Fruit fly (Drosophila melanogaster) whole organism, embryonic: ENCODE data around the gene not.

Experiments used
- Antp ChIP-seq: fragments of 200-800 bp; sonication (Bioruptor generic); optimal IDR thresholded peaks from 3 replicates; lab custom pipeline; 2016; ENCODE audit warnings: missing biosample characterization, missing genetic modification characterization
- BEAF-32 ChIP-seq: fragments of 200-800 bp; sonication (Bioruptor generic); optimal IDR thresholded peaks from 3 replicates; lab custom pipeline; 2017; ENCODE audit warnings: missing biosample characterization, missing genetic modification characterization, mild to moderate bottlenecking, moderate library complexity, missing genetic modification reagents
- Blimp-1 ChIP-seq: fragments of 200-800 bp; sonication (Bioruptor generic); optimal IDR thresholded peaks from 3 replicates; lab custom pipeline; 2018; ENCODE audit warnings: missing biosample characterization, missing genetic modification characterization, mild to moderate bottlenecking, moderate library complexity, missing genetic modification reagents
- CG10979 ChIP-seq: fragments of 200-800 bp; sonication (Bioruptor generic); optimal IDR thresholded peaks from 2 replicates; lab custom pipeline; 2018; ENCODE audit warnings: missing biosample characterization, mild to moderate bottlenecking, missing genetic modification characterization, moderate library complexity
- CG12219 ChIP-seq: fragments of 200-800 bp; sonication (Bioruptor generic); optimal IDR thresholded peaks from 3 replicates; lab custom pipeline; 2018; ENCODE audit warnings: missing biosample characterization, mild to moderate bottlenecking, missing genetic modification characterization
- CG12391 ChIP-seq: fragments of 200-800 bp; sonication (Bioruptor generic); optimal IDR thresholded peaks from 3 replicates; lab custom pipeline; 2018; ENCODE audit warnings: missing biosample characterization, mild to moderate bottlenecking, missing genetic modification characterization, moderate library complexity
- CG17568 ChIP-seq: fragments of 200-800 bp; sonication (Bioruptor generic); optimal IDR thresholded peaks from 2 replicates; lab custom pipeline; 2018; ENCODE audit warnings: missing biosample characterization, mild to moderate bottlenecking, missing genetic modification characterization, moderate library complexity
- CG1832 ChIP-seq: fragments of 200-800 bp; sonication (Bioruptor generic); optimal IDR thresholded peaks from 2 replicates; lab custom pipeline; 2017; ENCODE audit warnings: missing biosample characterization, mild to moderate bottlenecking, missing genetic modification characterization, inconsistent platforms
- CG2875 ChIP-seq: fragments of 200-800 bp; sonication (Bioruptor generic); optimal IDR thresholded peaks from 2 replicates; lab custom pipeline; 2017; ENCODE audit warnings: missing biosample characterization, mild to moderate bottlenecking, missing genetic modification characterization, missing genetic modification reagents
- CG32532 ChIP-seq: fragments of 200-800 bp; sonication (Bioruptor generic); IDR thresholded peaks from 2 replicates; pipeline ENCODE4 v1.3.6; 2022; ENCODE audit warnings: missing biosample characterization, missing genetic modification characterization
- CG3726 ChIP-seq: fragments of 200-800 bp; sonication (Bioruptor generic); IDR thresholded peaks from 3 replicates; pipeline ENCODE4, ENCODE4 v1.3.6; 2022; ENCODE audit warnings: missing biosample characterization, missing genetic modification characterization
- CG6272 ChIP-seq: fragments of 200-800 bp; sonication (Bioruptor generic); IDR thresholded peaks from 2 replicates; pipeline ENCODE4 v1.3.6; 2022; ENCODE audit warnings: missing biosample characterization, missing genetic modification characterization
- CG6813 ChIP-seq: fragments of 200-800 bp; sonication (Bioruptor generic); optimal IDR thresholded peaks from 2 replicates; lab custom pipeline; 2017; ENCODE audit warnings: missing biosample characterization, missing genetic modification characterization, mild to moderate bottlenecking, moderate library complexity, missing genetic modification reagents
- CG7357 ChIP-seq: fragments of 200-800 bp; sonication (Bioruptor generic); IDR thresholded peaks from 3 replicates; pipeline ENCODE4 v1.3.6; 2022; ENCODE audit warnings: missing biosample characterization, missing genetic modification characterization
- CG7963 ChIP-seq: fragments of 200-800 bp; sonication (Bioruptor generic); IDR thresholded peaks from 3 replicates; pipeline ENCODE4 v1.3.6; 2022; ENCODE audit warnings: missing biosample characterization, missing genetic modification characterization; ENCODE audit not compliant: partially characterized antibody
- CG8281 ChIP-seq: fragments of 200-800 bp; sonication (Bioruptor generic); optimal IDR thresholded peaks from 2 replicates; lab custom pipeline; 2018; ENCODE audit warnings: missing biosample characterization, mild to moderate bottlenecking, missing genetic modification characterization, moderate library complexity
- CG9437 ChIP-seq: fragments of 200-800 bp; sonication (Bioruptor generic); optimal IDR thresholded peaks from 2 replicates; lab custom pipeline; 2018; ENCODE audit warnings: missing biosample characterization, mild to moderate bottlenecking, missing genetic modification characterization
- D ChIP-seq, 2 experiments: fragments of 200-800 bp in 1 of 2; fragments of >200 bp in 1 of 2; sonication (Bioruptor generic) in 1 of 2; optimal IDR thresholded peaks; 2 replicates in 1 of 2; 3 replicates in 1 of 2; lab custom pipeline; 2017; ENCODE audit warnings: mild to moderate bottlenecking in 1 of 2, missing biosample characterization in 1 of 2, missing genetic modification characterization in 1 of 2, missing genetic modification reagents in 1 of 2
- Doc3 ChIP-seq: fragments of 200-800 bp; sonication (Bioruptor generic); IDR thresholded peaks from 3 replicates; pipeline ENCODE4 v1.3.6; 2022; ENCODE audit warnings: missing biosample characterization, missing genetic modification characterization; ENCODE audit not compliant: partially characterized antibody
- Dref ChIP-seq: fragments of 200-800 bp; sonication (Bioruptor generic); IDR thresholded peaks from 2 replicates; pipeline ENCODE4 v1.3.6; 2022; ENCODE audit warnings: missing biosample characterization, missing genetic modification characterization
- Eip74EF ChIP-seq, 2 experiments: fragments of 200-800 bp in 1 of 2; fragments of >200 bp in 1 of 2; sonication (Bioruptor generic) in 1 of 2; optimal IDR thresholded peaks; 2 replicates each; lab custom pipeline; 2017 to 2019; ENCODE audit warnings: missing biosample characterization in 2 of 2, missing genetic modification characterization in 2 of 2, mild to moderate bottlenecking in 1 of 2, moderate library complexity in 1 of 2
- HLH54F ChIP-seq: fragments of 200-800 bp; sonication (Bioruptor generic); optimal IDR thresholded peaks from 3 replicates; lab custom pipeline; 2016; ENCODE audit warnings: missing biosample characterization, missing genetic modification characterization
- Hand ChIP-seq: fragments of 200-800 bp; sonication (Bioruptor generic); optimal IDR thresholded peaks from 2 replicates; lab custom pipeline; 2017; ENCODE audit warnings: mild to moderate bottlenecking, missing biosample characterization, missing genetic modification reagents, missing genetic modification characterization
- Lhr ChIP-seq: fragments of 200-800 bp; sonication (Bioruptor generic); optimal IDR thresholded peaks from 3 replicates; lab custom pipeline; 2017; ENCODE audit warnings: mild to moderate bottlenecking, missing biosample characterization, missing genetic modification reagents, missing genetic modification characterization
- NC2α ChIP-seq: fragments of 200-800 bp; sonication (Bioruptor generic); optimal IDR thresholded peaks from 2 replicates; lab custom pipeline; 2016; ENCODE audit warnings: missing biosample characterization, missing genetic modification characterization
- NfI ChIP-seq: fragments of 200-800 bp; sonication (Bioruptor generic); optimal IDR thresholded peaks from 3 replicates; lab custom pipeline; 2018; ENCODE audit warnings: missing biosample characterization, mild to moderate bottlenecking, missing genetic modification characterization, moderate library complexity
- Six4 ChIP-seq: fragments of 200-800 bp; sonication (Bioruptor generic); optimal IDR thresholded peaks from 2 replicates; lab custom pipeline; 2016; ENCODE audit warnings: missing biosample characterization, missing genetic modification characterization
- bab2 ChIP-seq: fragments of 200-800 bp; sonication (Bioruptor generic); optimal IDR thresholded peaks from 2 replicates; lab custom pipeline; 2016; ENCODE audit warnings: missing biosample characterization, missing genetic modification characterization
- bigmax ChIP-seq: fragments of 200-800 bp; sonication (Bioruptor generic); optimal IDR thresholded peaks from 2 replicates; lab custom pipeline; 2018; ENCODE audit warnings: missing biosample characterization, mild to moderate bottlenecking, missing genetic modification characterization
- caup ChIP-seq: fragments of 200-800 bp; sonication (Bioruptor generic); optimal IDR thresholded peaks from 3 replicates; lab custom pipeline; 2017; ENCODE audit warnings: missing biosample characterization, mild to moderate bottlenecking, missing genetic modification characterization, moderate library complexity; ENCODE audit not compliant: severe bottlenecking
- dan ChIP-seq: fragments of 200-800 bp; sonication (Bioruptor generic); IDR thresholded peaks from 2 replicates; pipeline ENCODE4 v1.3.6; 2022; ENCODE audit warnings: missing biosample characterization, missing genetic modification characterization
- dati ChIP-seq: fragments of 200-800 bp; sonication (Bioruptor generic); IDR thresholded peaks from 2 replicates; pipeline ENCODE4 v1.3.6; 2022; ENCODE audit warnings: missing biosample characterization, missing genetic modification characterization
- disco-r ChIP-seq: fragments of 200-800 bp; sonication (Bioruptor generic); optimal IDR thresholded peaks from 2 replicates; lab custom pipeline; 2016; ENCODE audit warnings: missing biosample characterization, missing genetic modification characterization
- emc ChIP-seq: fragments of 200-800 bp; sonication (Bioruptor generic); optimal IDR thresholded peaks from 2 replicates; lab custom pipeline; 2016; ENCODE audit warnings: missing biosample characterization, missing genetic modification characterization
- hth ChIP-seq: fragments of >200 bp; optimal IDR thresholded peaks from 2 replicates; lab custom pipeline; 2017; ENCODE audit warnings: inconsistent platforms
- inv ChIP-seq: fragments of 200-800 bp; sonication (Bioruptor generic); IDR thresholded peaks from 2 replicates; pipeline ENCODE4 v1.3.6; 2022; ENCODE audit warnings: missing biosample characterization, missing genetic modification characterization; ENCODE audit not compliant: partially characterized antibody
- jing ChIP-seq: fragments of 200-800 bp; sonication (Bioruptor generic); optimal IDR thresholded peaks from 2 replicates; lab custom pipeline; 2018; ENCODE audit warnings: missing biosample characterization, mild to moderate bottlenecking, missing genetic modification characterization
- ken ChIP-seq: fragments of 200-800 bp; sonication (Bioruptor generic); IDR thresholded peaks from 3 replicates; pipeline ENCODE4 v1.3.6; 2022; ENCODE audit warnings: missing biosample characterization, missing genetic modification characterization
- knrl ChIP-seq: fragments of 200-800 bp; sonication (Bioruptor generic); IDR thresholded peaks from 3 replicates; pipeline ENCODE4 v1.3.6; 2022; ENCODE audit warnings: missing biosample characterization, missing genetic modification characterization; ENCODE audit not compliant: partially characterized antibody
- lab ChIP-seq: fragments of 200-800 bp; sonication (Bioruptor generic); optimal IDR thresholded peaks from 3 replicates; lab custom pipeline; 2017; ENCODE audit warnings: missing biosample characterization, missing genetic modification characterization, mild to moderate bottlenecking, moderate library complexity, missing genetic modification reagents
- nom ChIP-seq: fragments of 200-800 bp; sonication (Bioruptor generic); optimal IDR thresholded peaks from 2 replicates; lab custom pipeline; 2017; ENCODE audit warnings: missing biosample characterization, missing genetic modification characterization, mild to moderate bottlenecking, moderate library complexity, missing genetic modification reagents
- otp ChIP-seq: fragments of 200-800 bp; sonication (Bioruptor generic); IDR thresholded peaks from 3 replicates; pipeline ENCODE4, ENCODE4 v1.3.6; 2022; ENCODE audit warnings: missing biosample characterization, missing genetic modification characterization
- pfk ChIP-seq: fragments of 200-800 bp; sonication (Bioruptor generic); optimal IDR thresholded peaks from 2 replicates; lab custom pipeline; 2018; ENCODE audit warnings: missing biosample characterization, mild to moderate bottlenecking, missing genetic modification characterization, moderate library complexity
- scrt ChIP-seq: fragments of 200-800 bp; sonication (Bioruptor generic); optimal IDR thresholded peaks from 2 replicates; lab custom pipeline; 2018; ENCODE audit warnings: missing biosample characterization, mild to moderate bottlenecking, missing genetic modification characterization, moderate library complexity
- sd ChIP-seq: fragments of 200-800 bp; sonication (Bioruptor generic); optimal IDR thresholded peaks from 3 replicates; lab custom pipeline; 2018; ENCODE audit warnings: missing biosample characterization, mild to moderate bottlenecking, missing genetic modification characterization, moderate library complexity
- yki ChIP-seq: fragments of >200 bp; optimal IDR thresholded peaks from 3 replicates; lab custom pipeline; 2018

not gene

DNA sequence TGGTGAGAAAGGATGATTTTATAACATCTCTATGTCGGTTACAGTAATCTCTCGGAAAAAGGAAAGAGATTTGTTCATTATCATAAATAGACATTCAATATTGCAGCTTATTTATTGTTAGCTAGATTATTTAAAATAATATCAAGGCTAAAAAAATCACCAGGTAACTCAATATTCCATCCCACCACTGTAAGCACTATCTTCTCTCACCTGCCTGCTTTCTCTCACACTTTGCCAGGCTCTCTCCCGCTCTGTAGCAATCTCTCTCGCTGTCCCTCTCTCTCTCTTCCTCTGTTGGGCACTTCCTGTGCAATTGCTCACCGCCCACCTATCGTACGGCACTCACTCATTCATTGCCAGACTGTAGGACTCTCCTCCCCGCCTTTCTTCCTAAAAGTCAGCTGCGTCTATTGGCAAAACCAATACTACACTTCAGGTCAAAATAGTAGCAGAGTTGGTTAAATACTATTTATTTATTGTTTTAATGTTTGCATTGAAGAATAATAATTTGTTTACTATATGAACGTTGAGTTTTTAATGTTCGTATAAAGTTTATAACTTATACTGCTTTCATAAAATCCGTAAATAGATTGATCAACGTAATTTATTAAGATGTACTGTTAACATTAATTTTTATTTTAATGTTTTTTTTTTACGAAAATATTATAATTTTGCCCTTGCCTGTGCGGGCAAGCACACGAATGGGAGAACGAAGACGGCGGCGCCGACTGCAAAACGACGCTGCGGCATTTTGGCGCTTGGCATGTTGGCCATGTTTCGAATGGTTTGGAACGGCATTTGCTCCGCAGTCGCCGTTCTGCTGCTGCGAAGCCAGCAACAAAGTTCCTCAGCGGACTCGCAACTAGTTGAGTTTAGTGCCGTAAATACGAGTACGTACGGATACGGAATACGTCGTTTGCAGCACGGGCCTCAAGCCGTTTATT is 18.9 kb upstream of the not start (continued):
- peak; percentile 87 for TF ChIP-seq CG9437 (GFP tag; lab: Kevin White, UChicago)
- TF ChIP-seq CG32532 (GFP tag; lab: Robert Waterston, UW) = peak; percentile 99
- TF ChIP-seq Eip74EF (GFP tag; optimal IDR thresholded peaks at IDR 0.05; lab: Kevin White, UChicago) = peak in 1 of 2 experiments; percentile 93
- peak; percentile 72 for TF ChIP-seq Antp
- peak; percentile 94 for TF ChIP-seq caup (GFP tag; lab: Kevin White, UChicago)
- TF ChIP-seq CG8281 (tag; lab: Kevin White, UChicago) = peak; percentile 69
- no peak; the same call in 2 of the 3 replicates for TF ChIP-seq Doc3 (GFP tag; lab: Robert Waterston, UW)
- TF ChIP-seq scrt (GFP tag; lab: Kevin White, UChicago) = peak; percentile 82
- peak; percentile 77 for TF ChIP-seq CG17568 (GFP tag; lab: Kevin White, UChicago)
- peak; percentile 93 for TF ChIP-seq yki
- TF ChIP-seq CG2875 (GFP tag; lab: Kevin White, UChicago) = peak; percentile 53
- TF ChIP-seq CG3726 (GFP tag; lab: Robert Waterston, UW) = peak; percentile 96
- TF ChIP-seq CG6813 (GFP tag; lab: Kevin White, UChicago) = peak; percentile 93
- TF ChIP-seq CG12219 (GFP tag; lab: Kevin White, UChicago) = peak; percentile 92
- TF ChIP-seq hth (lab: Kevin White, UChicago) = no peak
- peak; percentile 91 for TF ChIP-seq Hand (GFP tag; lab: Kevin White, UChicago)
- TF ChIP-seq HLH54F = peak; percentile 94
- peak; percentile 95 for TF ChIP-seq bab2 (GFP tag; lab: Kevin White, UChicago)
- TF ChIP-seq dan (GFP tag; lab: Robert Waterston, UW) = peak; percentile 83
- peak; percentile 88 for TF ChIP-seq CG7357 (GFP tag; lab: Robert Waterston, UW)
- peak; percentile 38 for TF ChIP-seq nom
- peak; percentile 78 for TF ChIP-seq CG10979 (tag; lab: Kevin White, UChicago)
- peak; percentile 96 for TF ChIP-seq dati (GFP tag; lab: Robert Waterston, UW)
- peak; percentile 85 for TF ChIP-seq jing (GFP tag; lab: Kevin White, UChicago)
- TF ChIP-seq pfk (GFP tag; lab: Kevin White, UChicago) = no peak
- peak; percentile 93 for TF ChIP-seq emc (GFP tag; lab: Kevin White, UChicago)
- TF ChIP-seq disco-r (GFP tag; lab: Kevin White, UChicago) = peak; percentile 40
- TF ChIP-seq Dref (GFP tag; lab: Robert Waterston, UW) = no peak; the same call in 1 of the 2 replicates
- peak; percentile 92 for TF ChIP-seq ken
- TF ChIP-seq bigmax (GFP tag; lab: Kevin White, UChicago) = no peak
- peak; percentile 52 for TF ChIP-seq Lhr (GFP tag; lab: Kevin White, UChicago)
- TF ChIP-seq D (optimal IDR thresholded peaks at IDR 0.05; lab: Kevin White, UChicago) = no peak
- peak; percentile 67 for TF ChIP-seq D (GFP tag; optimal IDR thresholded peaks at IDR 0.05; lab: Kevin White, UChicago)
- peak; percentile 97 for TF ChIP-seq lab (GFP tag; lab: Kevin White, UChicago)
- peak; percentile 94 for TF ChIP-seq NfI (GFP tag; lab: Kevin White, UChicago)
- TF ChIP-seq otp (GFP tag; lab: Robert Waterston, UW) = peak; percentile 94
- TF ChIP-seq knrl (GFP tag; lab: Robert Waterston, UW) = no peak
- peak; percentile 84 for TF ChIP-seq Six4 (GFP tag; lab: Kevin White, UChicago)
- TF ChIP-seq inv (GFP tag; lab: Robert Waterston, UW) = no peak
- no peak for TF ChIP-seq BEAF-32 (GFP tag; lab: Kevin White, UChicago)
- peak; percentile 82 for TF ChIP-seq NC2α (GFP tag; lab: Kevin White, UChicago)
- TF ChIP-seq CG7963 (GFP tag; lab: Robert Waterston, UW) = no peak
- no peak for TF ChIP-seq CG1832 (GFP tag; lab: Kevin White, UChicago)
- peak; percentile 62 for TF ChIP-seq sd (tag; lab: Kevin White, UChicago)
- peak; percentile 81 for TF ChIP-seq Blimp-1
- peak; percentile 89 for TF ChIP-seq CG12391 (tag; lab: Kevin White, UChicago)
- peak; percentile 98 for TF ChIP-seq CG6272
